Worm (Caenorhabditis elegans) whole organism, L1 larva: ENCODE data around the gene Y42A5A.5.

ENCODE experiments used
- lin-15B ChIP-seq: fragments of 150-350 bp; sonication (generic microtip); optimal IDR thresholded peaks from 3 replicates; lab custom pipeline; 2014; ENCODE audit warnings: missing biosample characterization, missing genetic modification characterization
- lsy-2 ChIP-seq, 2 experiments: fragments of 150-350 bp; optimal IDR thresholded peaks; 2 replicates each; lab custom pipeline; 2014; ENCODE audit warnings: missing biosample characterization in 2 of 2, missing genetic modification characterization in 2 of 2
- sptf-1 ChIP-seq: fragments of 150-350 bp; optimal IDR thresholded peaks from 2 replicates; lab custom pipeline; 2014; ENCODE audit warnings: missing biosample characterization, missing genetic modification characterization

ce11 chrV:11157947-11158346, 48.4 kb upstream of the Y42A5A.5 start, which contains the start of gene srg-42:
- TF ChIP-seq lsy-2 (tag; optimal IDR thresholded peaks at IDR 0.05; lab: Kevin White, UChicago), result no peak
- no peak for TF ChIP-seq lin-15B (tag; lab: Kevin White, UChicago)
- no peak for TF ChIP-seq sptf-1 (tag; lab: Kevin White, UChicago)
